Fruit fly (Drosophila melanogaster): ENCODE results near the gene nSyb.

Gene nSyb

DNA sequence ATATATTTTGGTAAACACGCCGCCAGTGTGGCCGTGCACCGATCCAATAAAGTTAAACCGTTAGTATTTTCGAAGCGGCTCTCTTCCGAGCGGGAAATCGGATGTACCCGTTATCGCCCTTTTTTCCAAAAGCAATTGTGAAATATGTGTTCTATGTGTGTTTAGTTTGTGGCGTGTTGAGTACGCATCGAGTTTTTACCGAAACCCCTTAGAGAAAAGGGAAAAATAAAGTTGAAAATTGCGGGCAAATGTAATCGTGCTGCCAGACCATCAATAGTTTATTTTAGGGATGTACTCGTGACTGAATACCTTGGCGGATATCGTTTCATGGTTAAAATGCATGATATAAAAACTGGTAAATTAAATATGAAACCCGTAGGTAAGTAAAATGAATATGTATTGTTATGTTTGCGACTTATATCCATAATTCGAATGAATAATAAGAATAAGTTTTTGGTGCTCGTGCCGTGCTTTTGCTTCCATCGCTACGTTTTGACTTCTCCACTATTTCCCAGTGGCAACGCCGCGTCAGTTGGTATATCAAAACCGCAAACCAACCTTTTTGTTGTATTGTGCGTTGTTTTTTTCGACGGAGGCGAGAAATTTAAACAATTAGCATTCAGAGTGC is 1.7 kb upstream of the nSyb start, which contains the start of the genes Mettl2 and Bgb (continued):
- TF ChIP-seq ss (GFP tag; optimal IDR thresholded peaks at IDR 0.05) (peak in 1 of 2 experiments; percentile 39), achi (GFP tag; optimal IDR thresholded peaks at IDR 0.05) (peak; percentile 73), cyc (GFP tag; optimal IDR thresholded peaks at IDR 0.05) (peak; percentile 88), svp (GFP tag) (no peak), CG4318 (GFP tag; optimal IDR thresholded peaks at IDR 0.05) (no peak), CG11762 (GFP tag; optimal IDR thresholded peaks at IDR 0.05; ENCODE audit: insufficient read depth) (peak; percentile 35), CG32006 (GFP tag; optimal IDR thresholded peaks at IDR 0.05) (peak; percentile 72), Eip78C (GFP tag) (no peak), Met (GFP tag; optimal IDR thresholded peaks at IDR 0.05) (no peak), lz (GFP tag; optimal IDR thresholded peaks at IDR 0.05) (peak; percentile 89), CG8319 (GFP tag; optimal IDR thresholded peaks at IDR 0.05) (peak; percentile 64), CG9139 (GFP tag; optimal IDR thresholded peaks at IDR 0.05) (peak; percentile 6), topi (GFP tag; optimal IDR thresholded peaks at IDR 0.05) (peak; percentile 80), CG10631 (GFP tag; optimal IDR thresholded peaks at IDR 0.05) (peak; percentile 83), dac (GFP tag; optimal IDR thresholded peaks at IDR 0.05) (peak; percentile 42)

DNA sequence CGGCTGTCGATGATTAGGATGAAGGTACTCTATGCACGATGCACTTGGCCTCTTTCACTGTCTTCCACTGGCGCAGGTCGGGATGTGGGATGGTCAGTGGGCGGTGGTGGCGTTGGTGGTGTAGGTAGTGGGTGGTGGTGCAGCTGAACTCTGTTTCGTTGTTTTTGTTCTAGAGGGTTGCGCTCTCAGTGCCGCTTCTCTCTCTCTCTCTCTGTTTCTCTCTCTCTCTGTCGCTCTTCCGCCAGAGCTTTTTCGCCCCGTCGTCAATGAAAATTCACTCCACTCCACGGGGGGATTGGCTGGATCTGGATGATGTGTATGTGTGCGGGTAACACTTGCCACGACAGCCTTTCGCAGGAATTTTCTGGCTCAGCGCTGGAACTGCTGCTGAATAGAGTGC is 666 bp downstream of the nSyb start:
- TF ChIP-seq salr (GFP tag; optimal IDR thresholded peaks at IDR 0.05) (no peak), Ets96B (tag; optimal IDR thresholded peaks at IDR 0.05) (no peak), CG32006 (GFP tag; optimal IDR thresholded peaks at IDR 0.05) (no peak), Hr39 (GFP tag; optimal IDR thresholded peaks at IDR 0.05) (no peak), lz (GFP tag; optimal IDR thresholded peaks at IDR 0.05) (no peak), CG9139 (GFP tag; optimal IDR thresholded peaks at IDR 0.05) (no peak), CG6792 (GFP tag; optimal IDR thresholded peaks at IDR 0.05) (no peak), CG16779 (tag; optimal IDR thresholded peaks at IDR 0.05) (no peak), cyc (GFP tag; optimal IDR thresholded peaks at IDR 0.05) (no peak), Hr4 (GFP tag; optimal IDR thresholded peaks at IDR 0.05) (no peak), ss (GFP tag; optimal IDR thresholded peaks at IDR 0.05) (no peak), fkh (GFP tag; optimal IDR thresholded peaks at IDR 0.05) (no peak), spab (GFP tag; optimal IDR thresholded peaks at IDR 0.05) (no peak)

DNA sequence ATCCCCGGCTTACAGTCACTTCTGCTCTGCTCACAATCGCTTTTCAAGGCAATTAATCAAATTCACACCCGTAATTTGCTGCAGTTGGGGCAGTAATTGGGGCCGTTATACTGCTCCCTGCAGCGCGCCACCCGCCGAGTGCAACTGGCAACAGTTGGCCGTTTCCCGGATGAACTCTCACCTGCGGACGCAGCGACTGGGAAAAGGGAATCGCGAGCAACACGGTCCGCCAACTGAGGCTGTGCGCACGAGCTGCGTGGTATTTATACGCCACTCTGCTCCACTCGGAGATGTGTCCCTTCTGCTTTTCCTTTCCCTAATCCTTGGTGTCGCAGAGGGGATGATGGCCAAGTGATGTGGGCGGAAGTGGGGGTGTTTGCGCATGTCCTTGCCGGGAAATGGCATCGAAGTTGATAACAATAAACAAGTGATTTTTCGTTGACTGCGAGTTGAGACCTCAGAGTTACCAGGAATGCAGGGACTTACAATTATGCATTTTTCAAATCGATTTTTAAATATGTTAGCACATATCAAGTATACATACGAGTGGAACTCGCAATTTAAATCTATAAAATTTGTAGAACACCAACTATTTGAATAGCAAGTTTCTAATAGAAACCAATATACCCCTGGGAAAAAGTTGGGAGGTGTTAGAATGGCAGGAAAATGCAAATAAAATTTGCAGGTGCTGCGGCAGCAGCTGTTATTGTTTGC is 8.3 kb downstream of the nSyb start, which contains the start of gene GC:
TSS of gene GC (minus strand) at position 238 of the 714 bp plus-strand sequence.
- TF ChIP-seq achi (GFP tag; optimal IDR thresholded peaks at IDR 0.05) (no peak), lz (GFP tag; optimal IDR thresholded peaks at IDR 0.05) (peak; percentile 9), Eip78C (GFP tag) (no peak), fd59A (GFP tag; optimal IDR thresholded peaks at IDR 0.05) (no peak), CG8632 (GFP tag; optimal IDR thresholded peaks at IDR 0.05) (no peak), Sox14 (GFP tag; optimal IDR thresholded peaks at IDR 0.05) (no peak), CG3919 (GFP tag; optimal IDR thresholded peaks at IDR 0.05) (no peak), CG6854 (GFP tag; optimal IDR thresholded peaks at IDR 0.05) (no peak), CG8319 (GFP tag; optimal IDR thresholded peaks at IDR 0.05) (no peak), Hr4 (GFP tag; optimal IDR thresholded peaks at IDR 0.05) (peak; percentile 49), CG11294 (GFP tag; IDR thresholded peaks at IDR 0.05) (no peak), CG34406 (GFP tag; optimal IDR thresholded peaks at IDR 0.05) (no peak), CG4318 (GFP tag; optimal IDR thresholded peaks at IDR 0.05) (no peak), CG16779 (tag; optimal IDR thresholded peaks at IDR 0.05) (no peak), Hr38 (GFP tag; optimal IDR thresholded peaks at IDR 0.05) (no peak), spab (GFP tag; optimal IDR thresholded peaks at IDR 0.05) (no peak), Gug (GFP tag; IDR thresholded peaks at IDR 0.05) (no peak), CG15336 (GFP tag; IDR thresholded peaks at IDR 0.05) (0 out of 2 replicates have a peak, but pooled peaks have one; percentile 18), esn (GFP tag; optimal IDR thresholded peaks at IDR 0.05) (no peak), ss (GFP tag; optimal IDR thresholded peaks at IDR 0.05) (no peak), Sox15 (GFP tag; optimal IDR thresholded peaks at IDR 0.05) (no peak), CG8119 (GFP tag; IDR thresholded peaks at IDR 0.05) (0 out of 3 replicates have a peak, but pooled peaks have one; percentile 28), CG32006 (GFP tag; optimal IDR thresholded peaks at IDR 0.05) (peak; percentile 43), CG9139 (GFP tag; optimal IDR thresholded peaks at IDR 0.05) (no peak), Blimp-1 (GFP tag; optimal IDR thresholded peaks at IDR 0.05) (no peak), CG6808 (GFP tag; optimal IDR thresholded peaks at IDR 0.05) (no peak), Eip75B (GFP tag; optimal IDR thresholded peaks at IDR 0.05) (peak; percentile 12), Hr39 (GFP tag; optimal IDR thresholded peaks at IDR 0.05) (peak; percentile 37), CG10631 (GFP tag; optimal IDR thresholded peaks at IDR 0.05) (no peak), fkh (GFP tag; optimal IDR thresholded peaks at IDR 0.05) (no peak), net (GFP tag; optimal IDR thresholded peaks at IDR 0.05) (peak; percentile 16), CG31627 (GFP tag; optimal IDR thresholded peaks at IDR 0.05) (peak; percentile 17), Lpt (GFP tag; optimal IDR thresholded peaks at IDR 0.05) (no peak), Eip93F (GFP tag; optimal IDR thresholded peaks at IDR 0.05) (no peak)

Data from whole organism, prepupa.